Worm (Caenorhabditis elegans): ENCODE data around the gene Y94H6A.10.

ce11 chrIV:2710203-2710935 is at the start of gene Y94H6A.10:
- no peak for TF ChIP-seq ceh-82 (tag; optimal IDR thresholded peaks at IDR 0.05)
- TF ChIP-seq ztf-11 (tag; optimal IDR thresholded peaks at IDR 0.05): no peak
- no peak for TF ChIP-seq tbx-2 (tag; optimal IDR thresholded peaks at IDR 0.05)
- no peak for TF ChIP-seq ztf-4 (tag; optimal IDR thresholded peaks at IDR 0.05)
- TF ChIP-seq F16B12.6 (tag; optimal IDR thresholded peaks at IDR 0.05): no peak
- no peak for TF ChIP-seq ces-1 (GFP tag; optimal IDR thresholded peaks at IDR 0.05)
- TF ChIP-seq hpl-2 (GFP tag; optimal IDR thresholded peaks at IDR 0.05): no peak
- no peak for TF ChIP-seq nhr-90 (tag; optimal IDR thresholded peaks at IDR 0.05; ENCODE audit: poor library complexity)
- no peak for TF ChIP-seq pqm-1 (tag; optimal IDR thresholded peaks at IDR 0.05)
- no peak for TF ChIP-seq aly-2 (tag; optimal IDR thresholded peaks at IDR 0.05)
- TF ChIP-seq lin-15B (tag; optimal IDR thresholded peaks at IDR 0.05): no peak
- no peak for TF ChIP-seq unc-98 (GFP tag; IDR thresholded peaks at IDR 0.05)
- no peak for TF ChIP-seq dpl-1 (GFP tag; optimal IDR thresholded peaks at IDR 0.05)
- no peak for TF ChIP-seq mdl-1 (tag; optimal IDR thresholded peaks at IDR 0.05)

Measured in whole organism, L1 larva.